Worm (Caenorhabditis elegans): Measurements from ENCODE around the gene F22E5.7.
"Not testable (repeated sequence)": the region's sequence is repeated elsewhere in the genome, so short reads cannot be mapped to it uniquely, and the experiment has no call there.

The F22E5.7 gene

DNA sequence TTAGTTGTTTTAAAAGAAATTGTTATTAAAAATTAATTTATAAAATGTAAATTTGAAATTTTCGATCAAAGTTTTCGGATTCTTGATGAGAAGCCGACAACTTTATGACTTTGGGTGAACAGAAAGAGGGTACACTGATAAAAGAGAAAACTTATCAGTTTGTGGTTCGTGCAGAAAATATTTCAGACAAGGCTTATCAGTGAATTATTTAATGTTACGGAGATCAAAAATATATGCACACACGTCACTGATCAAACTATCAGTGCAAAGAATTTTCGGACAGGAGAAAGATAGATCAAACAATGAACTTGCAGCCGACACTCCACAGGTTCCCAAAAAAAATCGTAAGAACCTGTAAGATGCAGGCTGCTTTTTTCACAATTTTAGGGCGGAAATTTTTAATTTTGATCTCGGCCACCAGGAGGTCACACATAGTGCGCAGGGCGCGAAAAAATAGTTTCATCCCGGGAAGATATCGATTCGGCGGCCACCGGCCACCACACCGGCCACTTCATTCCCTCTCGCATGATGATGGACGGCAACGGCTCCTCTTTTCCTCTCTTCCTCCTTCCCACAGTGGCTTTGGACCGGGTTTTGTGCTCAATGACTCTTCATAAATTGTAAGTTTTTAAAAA lies 35.8 kb downstream of the F22E5.7 start, which contains the start of gene F22E5.17:
Gene F22E5.17, plus strand, starts transcription at position 508 of the 635 bp plus-strand sequence.
- TF ChIP-seq med-1 (GFP tag; optimal IDR thresholded peaks at IDR 0.05; ENCODE audit: insufficient read depth), result no peak
- TF ChIP-seq flt-1 (GFP tag; IDR thresholded peaks at IDR 0.05), result no peak
- TF ChIP-seq T22C8.4 (GFP tag; IDR thresholded peaks at IDR 0.05), result no peak
- TF ChIP-seq cog-1 (tag; optimal IDR thresholded peaks at IDR 0.05), result no peak
- TF ChIP-seq ztf-23 (GFP tag; IDR thresholded peaks at IDR 0.05), result no peak
- TF ChIP-seq ztf-29 (GFP tag; IDR thresholded peaks at IDR 0.05), result no peak
- TF ChIP-seq tab-1 (GFP tag; IDR thresholded peaks at IDR 0.05), result no peak
- no peak for TF ChIP-seq ref-1 (GFP tag; conservative IDR thresholded peaks at IDR 0.05)
- no peak for TF ChIP-seq klf-2 (GFP tag; conservative IDR thresholded peaks at IDR 0.05)

DNA sequence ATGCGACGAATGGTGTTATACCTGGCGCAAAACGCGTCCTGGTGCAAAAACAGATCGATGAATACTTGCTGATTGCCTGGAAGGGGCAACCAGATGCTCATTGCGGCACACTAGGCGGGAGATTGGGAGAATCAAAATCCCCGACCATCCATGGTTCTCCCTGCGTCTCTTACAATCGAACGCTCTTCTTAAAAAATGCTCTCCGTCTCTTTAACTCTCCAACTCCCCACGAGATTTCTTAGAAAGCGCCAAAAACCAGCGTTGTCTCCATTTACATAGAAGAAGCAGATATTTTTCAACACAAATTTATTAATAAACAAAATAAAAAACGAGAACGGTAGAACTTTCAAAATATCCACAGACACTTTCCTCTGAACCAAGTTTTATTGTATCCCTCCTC lies 39.2 kb downstream of the F22E5.7 start, which contains the start of gene F34D6.1:
Gene F34D6.1, minus strand, starts transcription at position 101 of the 400 bp plus-strand sequence.
- TF ChIP-seq T22C8.4 (GFP tag; IDR thresholded peaks at IDR 0.05) (no peak), cog-1 (tag; optimal IDR thresholded peaks at IDR 0.05) (no peak), flt-1 (GFP tag; IDR thresholded peaks at IDR 0.05) (no peak)

DNA sequence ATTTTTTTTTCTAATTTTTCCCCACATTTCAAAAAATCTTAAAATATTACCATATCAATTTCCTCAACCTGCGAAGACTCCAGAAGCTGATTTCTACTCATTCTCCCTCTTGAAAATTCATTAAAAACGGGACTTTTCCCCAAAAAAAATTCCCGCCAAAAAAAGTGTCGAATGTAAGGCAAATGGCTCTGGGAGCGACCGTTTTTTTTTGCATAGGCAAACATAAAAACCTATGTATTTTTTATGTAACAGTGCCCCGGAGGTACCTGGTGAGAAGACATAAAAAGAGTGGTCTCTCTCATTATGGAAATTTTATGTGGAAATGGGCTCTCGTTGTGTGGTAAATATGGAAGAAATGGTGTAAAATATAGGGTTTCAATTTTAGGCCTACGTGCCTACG lies 42.3 kb downstream of the F22E5.7 start, which contains the start of gene ceh-87:
Gene ceh-87, minus strand, starts transcription at position 101 of the 400 bp plus-strand sequence.
- TF ChIP-seq cog-1 (tag; optimal IDR thresholded peaks at IDR 0.05), result no peak
- no peak for TF ChIP-seq T22C8.4 (GFP tag; IDR thresholded peaks at IDR 0.05)
- no peak for TF ChIP-seq ztf-29 (GFP tag; IDR thresholded peaks at IDR 0.05)

DNA sequence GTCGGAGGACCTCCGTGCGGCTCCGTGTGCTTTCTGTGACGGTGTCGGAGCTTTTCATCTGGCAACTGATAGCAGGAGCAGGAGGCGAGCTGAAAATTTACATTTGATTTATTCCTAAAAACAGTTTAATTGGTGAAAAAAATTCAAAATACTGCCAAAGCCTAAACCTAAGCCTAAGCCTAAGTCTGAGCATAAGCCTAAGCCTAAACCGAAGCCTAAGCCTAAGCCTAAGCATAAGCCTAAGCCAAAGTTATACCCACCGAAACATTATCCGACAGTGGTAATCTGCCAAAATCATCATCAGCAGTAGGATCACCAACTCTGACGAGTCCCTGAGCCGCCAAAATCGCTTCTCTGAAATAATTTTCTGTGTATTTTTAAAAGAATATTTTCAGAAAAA lies 42.9 kb downstream of the F22E5.7 start:
- TF ChIP-seq med-1 (GFP tag; optimal IDR thresholded peaks at IDR 0.05; ENCODE audit: insufficient read depth), result no peak
- no peak for TF ChIP-seq ref-1 (GFP tag; conservative IDR thresholded peaks at IDR 0.05)
- TF ChIP-seq klf-2 (GFP tag; conservative IDR thresholded peaks at IDR 0.05), result no peak
- no peak for TF ChIP-seq ztf-23 (GFP tag; IDR thresholded peaks at IDR 0.05)
- no peak for TF ChIP-seq tab-1 (GFP tag; IDR thresholded peaks at IDR 0.05)
- TF ChIP-seq ztf-29 (GFP tag; IDR thresholded peaks at IDR 0.05), result no peak
- TF ChIP-seq flt-1 (GFP tag; IDR thresholded peaks at IDR 0.05), result no peak
- no peak for TF ChIP-seq cog-1 (tag; optimal IDR thresholded peaks at IDR 0.05)
- TF ChIP-seq T22C8.4 (GFP tag; IDR thresholded peaks at IDR 0.05), result no peak

DNA sequence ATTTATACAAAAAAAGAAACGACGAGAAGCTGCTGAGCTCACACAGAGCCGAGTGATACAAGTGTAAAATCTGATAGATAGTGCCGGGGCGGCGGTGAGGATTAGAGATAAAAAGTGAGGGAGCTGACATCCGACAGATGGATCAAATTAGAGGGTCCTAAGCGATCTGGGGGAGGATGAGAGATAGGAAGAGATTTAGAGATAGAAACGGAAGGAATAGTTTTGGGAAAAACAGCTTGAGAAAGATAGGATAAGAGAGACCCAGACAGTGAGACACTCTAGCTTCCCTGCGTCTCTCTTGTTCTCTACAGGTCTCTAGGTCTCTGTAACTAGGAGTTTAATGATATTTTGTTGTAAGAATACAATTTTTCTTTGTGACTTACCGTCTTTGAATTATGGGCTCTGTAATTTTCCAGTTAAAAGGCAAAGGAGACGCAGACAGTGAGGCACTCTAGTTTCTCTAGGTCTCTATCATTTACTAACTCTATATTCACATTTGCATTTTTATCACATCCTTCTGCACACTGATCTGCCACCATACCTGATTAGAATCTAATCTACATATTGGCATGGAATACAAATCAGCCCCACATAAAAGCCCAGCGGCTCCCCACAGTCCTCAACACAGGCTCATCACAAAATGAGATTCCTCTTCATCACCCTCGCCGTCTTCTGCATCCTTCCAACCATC lies 45.3 kb downstream of the F22E5.7 start, which contains the start of the genes sup-9 and nspf-1:
Gene sup-9, minus strand, starts transcription at position 43 of the 691 bp plus-strand sequence.
Gene nspf-1, plus strand, starts transcription at position 641 of the 691 bp plus-strand sequence.
- no peak for TF ChIP-seq T22C8.4 (GFP tag; IDR thresholded peaks at IDR 0.05)
- TF ChIP-seq ref-1 (GFP tag; conservative IDR thresholded peaks at IDR 0.05), result no peak
- no peak for TF ChIP-seq ztf-29 (GFP tag; IDR thresholded peaks at IDR 0.05)
- TF ChIP-seq klf-2 (GFP tag; conservative IDR thresholded peaks at IDR 0.05), result no peak
- TF ChIP-seq cog-1 (tag; optimal IDR thresholded peaks at IDR 0.05), result no peak
- no peak for TF ChIP-seq tab-1 (GFP tag; IDR thresholded peaks at IDR 0.05)
- TF ChIP-seq flt-1 (GFP tag; IDR thresholded peaks at IDR 0.05), result no peak
- TF ChIP-seq ztf-23 (GFP tag; IDR thresholded peaks at IDR 0.05), result no peak
- no peak for TF ChIP-seq med-1 (GFP tag; optimal IDR thresholded peaks at IDR 0.05; ENCODE audit: insufficient read depth)

DNA sequence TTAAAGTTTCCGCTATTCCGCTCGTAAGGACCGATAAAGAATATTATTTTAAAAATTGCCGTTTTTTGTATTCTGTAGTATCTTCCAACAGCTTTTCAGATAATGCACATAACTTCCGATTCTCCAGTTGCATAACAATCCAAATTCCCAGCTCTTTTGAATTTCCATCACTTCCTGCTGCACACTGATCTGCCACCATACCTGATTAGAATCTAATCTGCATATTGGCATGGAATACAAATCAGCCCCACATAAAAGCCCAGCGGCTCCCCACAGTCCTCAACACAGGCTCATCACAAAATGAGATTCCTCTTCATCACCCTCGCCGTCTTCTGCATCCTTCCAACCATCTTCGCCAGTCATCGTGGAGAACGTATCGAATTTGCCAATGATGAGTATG lies 46.7 kb downstream of the F22E5.7 start, which contains the start of gene nspf-2:
Gene nspf-2, plus strand, starts transcription at position 301 of the 400 bp plus-strand sequence.
- TF ChIP-seq cog-1 (tag; optimal IDR thresholded peaks at IDR 0.05); ztf-29 (GFP tag; IDR thresholded peaks at IDR 0.05); klf-2 (GFP tag; conservative IDR thresholded peaks at IDR 0.05): not testable (repeated sequence)

DNA sequence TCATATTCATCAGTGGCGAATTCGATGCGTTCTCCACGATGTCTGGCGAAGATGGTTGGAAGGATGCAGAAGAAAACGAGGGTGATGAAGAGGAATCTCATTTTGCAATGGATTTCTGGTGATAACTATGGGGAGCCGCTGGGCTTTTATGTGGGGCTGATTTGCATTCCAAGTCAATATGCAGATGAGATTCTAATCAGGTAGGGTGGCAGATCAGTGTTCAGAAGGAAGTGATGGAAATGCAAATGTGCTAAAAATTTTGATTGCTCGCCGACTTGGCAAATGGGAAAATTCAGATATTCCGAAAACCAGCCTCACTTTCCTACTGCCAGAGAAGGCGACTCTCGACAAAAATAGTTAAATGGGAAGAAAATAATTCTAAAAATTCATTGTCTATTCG lies 48.2 kb downstream of the F22E5.7 start, which contains the start of gene nspf-3:
Gene nspf-3, minus strand, starts transcription at position 101 of the 400 bp plus-strand sequence.
- no peak for TF ChIP-seq klf-2 (GFP tag; conservative IDR thresholded peaks at IDR 0.05)
- TF ChIP-seq cog-1 (tag; optimal IDR thresholded peaks at IDR 0.05), result no peak
- no peak for TF ChIP-seq flt-1 (GFP tag; IDR thresholded peaks at IDR 0.05)
- TF ChIP-seq ref-1 (GFP tag; conservative IDR thresholded peaks at IDR 0.05), result no peak
- TF ChIP-seq T22C8.4 (GFP tag; IDR thresholded peaks at IDR 0.05), result no peak
- TF ChIP-seq ztf-23 (GFP tag; IDR thresholded peaks at IDR 0.05), result no peak
- no peak for TF ChIP-seq tab-1 (GFP tag; IDR thresholded peaks at IDR 0.05)
- no peak for TF ChIP-seq med-1 (GFP tag; optimal IDR thresholded peaks at IDR 0.05; ENCODE audit: insufficient read depth)
- TF ChIP-seq ztf-29 (GFP tag; IDR thresholded peaks at IDR 0.05), result no peak

DNA sequence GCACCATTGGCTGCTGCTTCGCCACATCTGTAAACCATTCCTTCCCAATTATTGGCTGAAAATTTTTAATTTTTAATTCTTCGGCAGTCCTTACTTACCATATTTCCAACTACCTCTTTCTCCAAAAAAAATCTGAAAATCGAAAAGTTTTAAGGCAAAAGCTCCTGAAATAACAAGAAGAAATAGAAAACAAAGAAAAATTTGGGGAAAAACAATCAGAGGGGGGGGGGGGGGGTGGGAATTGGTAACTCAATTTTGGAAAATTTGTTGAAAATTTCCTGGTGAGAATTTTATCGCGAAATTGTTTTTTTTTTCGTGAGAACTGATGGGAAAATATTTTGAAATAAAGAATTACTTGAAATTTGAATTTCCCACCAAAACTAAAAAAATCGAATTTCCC lies 50.6 kb downstream of the F22E5.7 start, which contains the start of gene set-11:
Gene set-11, minus strand, starts transcription at position 101 of the 400 bp plus-strand sequence.
- TF ChIP-seq klf-2 (GFP tag; conservative IDR thresholded peaks at IDR 0.05) (no peak), ztf-23 (GFP tag; IDR thresholded peaks at IDR 0.05) (no peak), ref-1 (GFP tag; conservative IDR thresholded peaks at IDR 0.05) (no peak), cog-1 (tag; optimal IDR thresholded peaks at IDR 0.05) (no peak), tab-1 (GFP tag; IDR thresholded peaks at IDR 0.05) (no peak), T22C8.4 (GFP tag; IDR thresholded peaks at IDR 0.05) (no peak), flt-1 (GFP tag; IDR thresholded peaks at IDR 0.05) (no peak), ztf-29 (GFP tag; IDR thresholded peaks at IDR 0.05) (no peak), med-1 (GFP tag; optimal IDR thresholded peaks at IDR 0.05; ENCODE audit: insufficient read depth) (no peak)

Data from whole organism, midembryonic.